Worm (Caenorhabditis elegans) whole organism, young adult: ENCODE results near the gene Y105C5A.15.
A peak's percentile ranks its signal among the peaks of the same experiment; 100 is the strongest.

Source experiments
- C17E4.6 ChIP-seq: fragments of 200-800 bp; sonication (Bioruptor generic); IDR thresholded peaks from 2 replicates; pipeline ENCODE4 v1.3.6; 2022; ENCODE audit warnings: missing genetic modification reagents, missing genetic modification characterization, missing compliant biosample characterization
- F10E7.11 ChIP-seq: sonication (generic microtip); optimal IDR thresholded peaks from 2 replicates; lab custom pipeline; 2017; ENCODE audit warnings: mild to moderate bottlenecking, missing genetic modification characterization, moderate library complexity, missing compliant biosample characterization
- F23B12.7 ChIP-seq: sonication (generic microtip); optimal IDR thresholded peaks from 2 replicates; lab custom pipeline; 2017; ENCODE audit warnings: missing genetic modification characterization, mild to moderate bottlenecking, missing compliant biosample characterization, antibody characterized with exemption, moderate library complexity; ENCODE audit not compliant: insufficient read depth
- F49E8.2 ChIP-seq: sonication (generic microtip); optimal IDR thresholded peaks from 3 replicates; lab custom pipeline; 2017; ENCODE audit warnings: missing genetic modification characterization, mild to moderate bottlenecking, missing compliant biosample characterization, antibody characterized with exemption, moderate library complexity; ENCODE audit not compliant: insufficient read depth
- F52B5.7 ChIP-seq: sonication (generic microtip); optimal IDR thresholded peaks from 2 replicates; lab custom pipeline; 2016; ENCODE audit warnings: mild to moderate bottlenecking, missing genetic modification characterization, missing compliant biosample characterization
- F55B11.4 ChIP-seq: sonication (generic microtip); optimal IDR thresholded peaks from 2 replicates; lab custom pipeline; 2016; ENCODE audit warnings: missing compliant biosample characterization, missing genetic modification characterization, borderline replicate concordance; ENCODE audit not compliant: insufficient read depth
- F57A8.1 ChIP-seq: fragments of 200-800 bp; sonication (Bioruptor generic); optimal IDR thresholded peaks from 2 replicates; lab custom pipeline; 2018; ENCODE audit warnings: mild to moderate bottlenecking, missing genetic modification characterization, moderate library complexity, missing compliant biosample characterization
- K12H6.12 ChIP-seq: fragments of 200-800 bp; sonication (Bioruptor generic); optimal IDR thresholded peaks from 2 replicates; lab custom pipeline; 2018; ENCODE audit warnings: mild to moderate bottlenecking, missing genetic modification characterization, missing compliant biosample characterization
- Y53G8AR.9 ChIP-seq: fragments of 200-800 bp; sonication (Bioruptor generic); conservative IDR thresholded peaks from 2 replicates; pipeline ENCODE4 v1.3.6; 2022; ENCODE audit warnings: missing genetic modification reagents, missing genetic modification characterization, missing compliant biosample characterization
- Y95B8A.8 ChIP-seq: fragments of 200-800 bp; sonication (Bioruptor generic); IDR thresholded peaks from 2 replicates; pipeline ENCODE4 v1.3.6; 2022; ENCODE audit warnings: missing genetic modification reagents, missing genetic modification characterization, missing compliant biosample characterization
- ZK185.1 ChIP-seq: sonication (generic microtip); optimal IDR thresholded peaks from 2 replicates; lab custom pipeline; 2016; ENCODE audit warnings: mild to moderate bottlenecking, missing genetic modification characterization, missing compliant biosample characterization; ENCODE audit not compliant: poor library complexity, severe bottlenecking
- ama-1 ChIP-seq, 3 experiments: fragments of 150-350 bp in 1 of 3; sonication (generic microtip) in 2 of 3; optimal IDR thresholded peaks; 2 replicates each; lab custom pipeline; 2014 to 2018; ENCODE audit warnings: missing biosample characterization in 2 of 3, missing genetic modification characterization in 2 of 3, missing genetic modification reagents in 2 of 3
- athp-1 ChIP-seq: sonication (generic microtip); optimal IDR thresholded peaks from 2 replicates; lab custom pipeline; 2017; ENCODE audit warnings: mild to moderate bottlenecking, missing genetic modification characterization, missing compliant biosample characterization
- attf-3 ChIP-seq: fragments of 200-800 bp; sonication (Bioruptor generic); conservative IDR thresholded peaks from 2 replicates; pipeline ENCODE4 v1.3.6; 2022; ENCODE audit warnings: missing genetic modification reagents, missing genetic modification characterization, missing compliant biosample characterization
- attf-6 ChIP-seq: fragments of 200-800 bp; sonication (Bioruptor generic); IDR thresholded peaks from 2 replicates; pipeline ENCODE4 v1.3.6; 2022; ENCODE audit warnings: missing genetic modification reagents, missing genetic modification characterization, missing compliant biosample characterization
- cebp-1 ChIP-seq, 2 experiments: fragments of 200-800 bp in 1 of 2; sonication (Bioruptor generic) in 1 of 2; sonication (generic microtip) in 1 of 2; IDR thresholded peaks in 1 of 2; optimal IDR thresholded peaks in 1 of 2; 2 replicates each; pipeline versions ENCODE4 v1.3.6 to Lab custom; 2017 to 2022; ENCODE audit warnings: missing compliant biosample characterization in 2 of 2, missing genetic modification characterization in 2 of 2, mild to moderate bottlenecking in 1 of 2, missing genetic modification reagents in 1 of 2, moderate library complexity in 1 of 2
- cebp-2 ChIP-seq: fragments of 200-800 bp; sonication (Bioruptor generic); IDR thresholded peaks from 2 replicates; pipeline ENCODE4 v1.3.6; 2022; ENCODE audit warnings: missing genetic modification characterization, missing compliant biosample characterization
- ceh-27 ChIP-seq: fragments of 200-800 bp; sonication (Bioruptor generic); optimal IDR thresholded peaks from 2 replicates; lab custom pipeline; 2018; ENCODE audit warnings: mild to moderate bottlenecking, missing genetic modification characterization, moderate library complexity, missing compliant biosample characterization
- ceh-58 ChIP-seq: fragments of 200-800 bp; sonication (Bioruptor generic); IDR thresholded peaks from 2 replicates; pipeline ENCODE4 v1.3.6; 2022; ENCODE audit warnings: missing genetic modification characterization, missing compliant biosample characterization
- dox-1 ChIP-seq: fragments of 200-800 bp; sonication (Bioruptor generic); IDR thresholded peaks from 2 replicates; pipeline ENCODE4 v1.3.6; 2022; ENCODE audit warnings: missing genetic modification reagents, missing genetic modification characterization, missing compliant biosample characterization
- egl-18 ChIP-seq: fragments of 200-800 bp; sonication (Bioruptor generic); IDR thresholded peaks from 2 replicates; pipeline ENCODE4 v1.3.6; 2022; ENCODE audit warnings: missing genetic modification reagents, missing genetic modification characterization, missing compliant biosample characterization
- egrh-3 ChIP-seq: fragments of 200-800 bp; sonication (Bioruptor generic); IDR thresholded peaks from 2 replicates; pipeline ENCODE4 v1.3.6; 2022; ENCODE audit warnings: missing genetic modification reagents, missing genetic modification characterization, missing compliant biosample characterization
- ekl-4 ChIP-seq: fragments of 200-800 bp; sonication (Bioruptor generic); IDR thresholded peaks from 2 replicates; pipeline ENCODE4 v1.3.6; 2022; ENCODE audit warnings: missing genetic modification reagents, missing genetic modification characterization, missing compliant biosample characterization
- gei-17 ChIP-seq: fragments of 200-800 bp; sonication (Bioruptor generic); optimal IDR thresholded peaks from 2 replicates; lab custom pipeline; 2018; ENCODE audit warnings: mild to moderate bottlenecking, missing genetic modification characterization, missing compliant biosample characterization
- hlh-12 ChIP-seq: sonication (generic microtip); optimal IDR thresholded peaks from 2 replicates; lab custom pipeline; 2016; ENCODE audit warnings: missing genetic modification characterization, missing compliant biosample characterization
- lag-1 ChIP-seq: fragments of 200-800 bp; sonication (Bioruptor generic); IDR thresholded peaks from 2 replicates; pipeline ENCODE4 v1.3.6; 2022; ENCODE audit warnings: missing genetic modification reagents, missing genetic modification characterization, missing compliant biosample characterization
- lin-40 ChIP-seq: sonication (generic microtip); optimal IDR thresholded peaks from 2 replicates; lab custom pipeline; 2016; ENCODE audit warnings: missing genetic modification characterization, mild to moderate bottlenecking, missing compliant biosample characterization, missing genotype, missing genetic modification reagents
- lsy-27 ChIP-seq: sonication (generic microtip); optimal IDR thresholded peaks from 2 replicates; lab custom pipeline; 2017; ENCODE audit warnings: missing genetic modification characterization, mild to moderate bottlenecking, missing compliant biosample characterization, antibody characterized with exemption, missing genotype, borderline replicate concordance; ENCODE audit not compliant: insufficient read depth
- madf-6 ChIP-seq: fragments of 200-800 bp; sonication (Bioruptor generic); IDR thresholded peaks from 2 replicates; pipeline ENCODE4 v1.3.6; 2022; ENCODE audit warnings: missing genetic modification reagents, missing genetic modification characterization, missing compliant biosample characterization
- madf-8 ChIP-seq: fragments of 200-800 bp; sonication (Bioruptor generic); conservative IDR thresholded peaks from 2 replicates; pipeline ENCODE4 v1.3.6; 2022; ENCODE audit warnings: missing genetic modification reagents, missing genetic modification characterization, missing compliant biosample characterization
- mcd-1 ChIP-seq: fragments of 200-800 bp; sonication (Bioruptor generic); IDR thresholded peaks from 2 replicates; pipeline ENCODE4 v1.3.6; 2022; ENCODE audit warnings: missing genetic modification reagents, missing genetic modification characterization, missing compliant biosample characterization
- mel-28 ChIP-seq: sonication (generic microtip); optimal IDR thresholded peaks from 2 replicates; lab custom pipeline; 2016; ENCODE audit warnings: borderline replicate concordance, mild to moderate bottlenecking, missing genetic modification characterization, missing compliant biosample characterization
- nfya-2 ChIP-seq: fragments of 200-800 bp; sonication (Bioruptor generic); IDR thresholded peaks from 2 replicates; pipeline ENCODE4 v1.3.6; 2022; ENCODE audit warnings: missing genetic modification reagents, missing genetic modification characterization, missing compliant biosample characterization
- nfyb-1 ChIP-seq: fragments of 200-800 bp; sonication (Bioruptor generic); IDR thresholded peaks from 2 replicates; pipeline ENCODE4 v1.3.6; 2022; ENCODE audit warnings: missing genetic modification reagents, missing genetic modification characterization, missing compliant biosample characterization
- nhr-120 ChIP-seq: fragments of 200-800 bp; sonication (Bioruptor generic); IDR thresholded peaks from 2 replicates; pipeline ENCODE4 v1.3.6; 2022; ENCODE audit warnings: missing genetic modification characterization, missing compliant biosample characterization
- nhr-27 ChIP-seq: fragments of 200-800 bp; sonication (Bioruptor generic); optimal IDR thresholded peaks from 2 replicates; lab custom pipeline; 2018; ENCODE audit warnings: mild to moderate bottlenecking, missing genetic modification characterization, moderate library complexity, missing compliant biosample characterization
- rcor-1 ChIP-seq: fragments of 200-800 bp; sonication (Bioruptor generic); IDR thresholded peaks from 2 replicates; pipeline ENCODE4 v1.3.6; 2022; ENCODE audit warnings: missing genetic modification reagents, missing genetic modification characterization, missing compliant biosample characterization
- repo-1 ChIP-seq: sonication (generic microtip); optimal IDR thresholded peaks from 2 replicates; lab custom pipeline; 2017; ENCODE audit warnings: mild to moderate bottlenecking, missing genetic modification characterization, missing compliant biosample characterization
- snpc-3.4 ChIP-seq: sonication (generic microtip); optimal IDR thresholded peaks from 2 replicates; lab custom pipeline; 2017; ENCODE audit warnings: missing genetic modification characterization, mild to moderate bottlenecking, missing compliant biosample characterization, antibody characterized with exemption, moderate library complexity, missing genotype, missing genetic modification reagents
- tbp1 ChIP-seq: fragments of 200-800 bp; sonication (Bioruptor generic); optimal IDR thresholded peaks from 2 replicates; lab custom pipeline; 2018; ENCODE audit warnings: mild to moderate bottlenecking, missing genetic modification characterization, missing compliant biosample characterization
- tlf-1 ChIP-seq: fragments of 200-800 bp; sonication (Bioruptor generic); optimal IDR thresholded peaks from 2 replicates; lab custom pipeline; 2018; ENCODE audit warnings: mild to moderate bottlenecking, missing genetic modification characterization, missing compliant biosample characterization
- xnd-1 ChIP-seq: sonication (generic microtip); optimal IDR thresholded peaks from 2 replicates; lab custom pipeline; 2016; ENCODE audit warnings: missing genotype, missing genetic modification reagents, missing genetic modification characterization, missing compliant biosample characterization
- zfh-2 ChIP-seq: fragments of 200-800 bp; sonication (Bioruptor generic); conservative IDR thresholded peaks from 2 replicates; pipeline ENCODE4 v1.3.6; 2022; ENCODE audit warnings: missing genetic modification reagents, missing genetic modification characterization, missing compliant biosample characterization
- ztf-18 ChIP-seq: sonication (generic microtip); optimal IDR thresholded peaks from 2 replicates; lab custom pipeline; 2016; ENCODE audit warnings: missing genotype, mild to moderate bottlenecking, missing genetic modification characterization, missing compliant biosample characterization
- ztf-22 ChIP-seq: fragments of 200-800 bp; sonication (Bioruptor generic); optimal IDR thresholded peaks from 2 replicates; lab custom pipeline; 2018; ENCODE audit warnings: mild to moderate bottlenecking, missing genetic modification characterization, moderate library complexity, missing compliant biosample characterization
- ztf-26 ChIP-seq: sonication (generic microtip); optimal IDR thresholded peaks from 2 replicates; lab custom pipeline; 2017; ENCODE audit warnings: missing genetic modification characterization, missing compliant biosample characterization

The Y105C5A.15 gene

ce11 chrIV:15693268-15693667, 4.3 kb downstream of the Y105C5A.15 start (continued):
- TF ChIP-seq K12H6.12 (tag; lab: Kevin White, UChicago) = no peak
- peak; percentile 0 for TF ChIP-seq ztf-26 (tag; lab: Kevin White, UChicago)
- TF ChIP-seq egl-18 (GFP tag; lab: Robert Waterston, UW) = 0 out of 2 replicates have a peak, but pooled peaks have one; percentile 49
- peak; percentile 43 for TF ChIP-seq F57A8.1 (GFP tag; lab: Kevin White, UChicago)
- TF ChIP-seq lag-1 (GFP tag; lab: Robert Waterston, UW) = no peak
- TF ChIP-seq ZK185.1 (tag; lab: Kevin White, UChicago) = no peak
- peak; percentile 23 for TF ChIP-seq lin-40
- 0 out of 2 replicates have a peak, but pooled peaks have one; percentile 8 for TF ChIP-seq egrh-3
- TF ChIP-seq cebp-1 (GFP tag; IDR thresholded peaks at IDR 0.05; lab: Robert Waterston, UW) = no peak
- peak; percentile 55 for TF ChIP-seq cebp-1 (tag; optimal IDR thresholded peaks at IDR 0.05; lab: Kevin White, UChicago)
- no peak for TF ChIP-seq tlf-1 (GFP tag; lab: Kevin White, UChicago)
- TF ChIP-seq F10E7.11 (tag; lab: Kevin White, UChicago) = peak; percentile 33
- TF ChIP-seq dox-1 (GFP tag; lab: Robert Waterston, UW) = no peak; the same call in 1 of the 2 replicates
- peak; percentile 67 for TF ChIP-seq rcor-1 (GFP tag; lab: Robert Waterston, UW)
- TF ChIP-seq F23B12.7 (tag; lab: Kevin White, UChicago) = peak; percentile 59
- no peak for TF ChIP-seq ztf-22 (GFP tag; lab: Kevin White, UChicago)
- TF ChIP-seq Y53G8AR.9 (GFP tag; lab: Robert Waterston, UW) = no peak
- peak; percentile 8 for TF ChIP-seq repo-1 (tag; lab: Kevin White, UChicago)
- peak; percentile 65 for TF ChIP-seq athp-1 (tag; lab: Kevin White, UChicago)
- 0 out of 2 replicates have a peak, but pooled peaks have one; percentile 73 for TF ChIP-seq cebp-2 (GFP tag; lab: Robert Waterston, UW)
- no peak for TF ChIP-seq nhr-120 (GFP tag; lab: Robert Waterston, UW)
- TF ChIP-seq F55B11.4 = no peak
- TF ChIP-seq ceh-58 (GFP tag; lab: Robert Waterston, UW) = no peak
- TF ChIP-seq madf-8 (GFP tag; lab: Robert Waterston, UW) = no peak
- no peak; the same call in 1 of the 2 replicates for TF ChIP-seq madf-6 (GFP tag; lab: Robert Waterston, UW)
- TF ChIP-seq mel-28 = no peak
- no peak for TF ChIP-seq zfh-2 (GFP tag; lab: Robert Waterston, UW)
- peak; percentile 85 for TF ChIP-seq ztf-18 (tag; lab: Kevin White, UChicago)
- TF ChIP-seq ekl-4 = no peak
- no peak for TF ChIP-seq ceh-27 (GFP tag; lab: Kevin White, UChicago)
- TF ChIP-seq F49E8.2 (tag; lab: Kevin White, UChicago) = peak; percentile 55
- TF ChIP-seq snpc-3.4 (tag; lab: Kevin White, UChicago) = peak; percentile 46
- TF ChIP-seq attf-3 = no peak
- no peak for TF ChIP-seq nhr-27 (tag; lab: Kevin White, UChicago)
- TF ChIP-seq attf-6 (GFP tag; lab: Robert Waterston, UW) = peak; percentile 100
- no peak for TF ChIP-seq ama-1 (optimal IDR thresholded peaks at IDR 0.05; lab: Kevin White, UChicago)
- TF ChIP-seq ama-1 (GFP tag; optimal IDR thresholded peaks at IDR 0.05; lab: Kevin White, UChicago) = peak in 1 of 2 experiments; percentile 52
- peak; percentile 21 for TF ChIP-seq F52B5.7 (tag; lab: Kevin White, UChicago)
- TF ChIP-seq lsy-27 (tag; lab: Kevin White, UChicago) = peak; percentile 46
- no peak for TF ChIP-seq hlh-12 (tag; lab: Kevin White, UChicago)
- no peak for TF ChIP-seq xnd-1 (tag; lab: Kevin White, UChicago)
- no peak for TF ChIP-seq Y95B8A.8 (GFP tag; lab: Robert Waterston, UW)
- 0 out of 2 replicates have a peak, but pooled peaks have one; percentile 29 for TF ChIP-seq nfyb-1 (GFP tag; lab: Robert Waterston, UW)
- no peak for TF ChIP-seq gei-17
- no peak for TF ChIP-seq mcd-1 (GFP tag; lab: Robert Waterston, UW)
- 0 out of 2 replicates have a peak, but pooled peaks have one; percentile 28 for TF ChIP-seq C17E4.6 (GFP tag; lab: Robert Waterston, UW)
- no peak for TF ChIP-seq nfya-2 (GFP tag; lab: Robert Waterston, UW)
- TF ChIP-seq tbp1 (GFP tag; lab: Kevin White, UChicago) = peak; percentile 97
